Fruit fly (Drosophila melanogaster): ENCODE data around the gene Epp.
A peak's percentile ranks its signal among the peaks of the same experiment; 100 is the strongest.

The Epp gene

DNA sequence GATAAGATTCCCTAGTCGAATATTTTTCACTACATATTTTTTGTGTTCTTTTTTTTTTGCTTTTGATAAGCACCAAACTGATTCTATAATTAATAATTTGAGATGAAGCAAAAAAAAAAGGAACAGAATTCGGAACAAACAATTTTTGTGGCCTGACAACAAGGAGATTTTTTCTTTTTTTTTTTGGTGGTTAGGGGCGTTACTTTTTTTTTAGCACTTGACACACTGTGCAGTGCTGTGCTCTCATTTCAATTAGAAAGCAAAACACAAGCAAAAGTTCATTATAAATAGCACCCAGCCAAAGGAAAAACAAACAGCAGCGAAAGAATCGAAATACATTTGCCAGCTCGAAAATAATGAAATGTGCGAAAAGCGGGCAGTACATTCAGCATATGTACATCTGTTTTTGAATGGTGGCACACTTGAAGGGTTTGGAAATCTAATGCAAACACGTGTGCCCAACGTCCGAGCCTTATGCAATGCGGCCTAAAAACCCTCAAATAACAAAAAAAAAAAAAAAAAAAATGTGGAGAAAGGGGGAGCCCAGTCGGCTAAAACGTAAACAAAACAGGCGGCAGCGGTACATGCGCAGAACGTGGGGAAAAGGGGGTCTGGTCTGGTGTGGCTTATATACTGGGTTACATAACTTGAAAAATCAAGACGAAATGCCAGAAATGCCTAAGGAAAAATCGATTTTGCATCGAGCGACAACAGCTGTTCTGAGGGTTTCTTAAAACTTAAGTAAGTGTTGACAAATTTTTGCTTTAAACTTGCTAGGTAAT is 50.9 kb downstream of the Epp start (continued):
- TF ChIP-seq CrebA (GFP tag; optimal IDR thresholded peaks at IDR 0.05; ENCODE audit: borderline replicate concordance): no peak
- no peak for TF ChIP-seq usp (GFP tag; optimal IDR thresholded peaks at IDR 0.05)
- peak; percentile 2 for TF ChIP-seq rgr (GFP tag; optimal IDR thresholded peaks at IDR 0.05)
- TF ChIP-seq Rel (GFP tag; optimal IDR thresholded peaks at IDR 0.05): peak; percentile 19
- TF ChIP-seq Rel (tag; optimal IDR thresholded peaks at IDR 0.05): peak; percentile 71
- TF ChIP-seq sage (GFP tag; optimal IDR thresholded peaks at IDR 0.05): no peak
- no peak for TF ChIP-seq jim (GFP tag; optimal IDR thresholded peaks at IDR 0.05)
- TF ChIP-seq Hnf4 (GFP tag; optimal IDR thresholded peaks at IDR 0.05): peak; percentile 20
- TF ChIP-seq sv (GFP tag; optimal IDR thresholded peaks at IDR 0.05): no peak
- no peak for TF ChIP-seq psq (GFP tag; optimal IDR thresholded peaks at IDR 0.05)
- no peak for TF ChIP-seq Abd-B (GFP tag; optimal IDR thresholded peaks at IDR 0.05)
- no peak for TF ChIP-seq dsf (GFP tag; optimal IDR thresholded peaks at IDR 0.05; ENCODE audit: borderline replicate concordance)
- TF ChIP-seq lola (GFP tag; optimal IDR thresholded peaks at IDR 0.05): no peak

DNA sequence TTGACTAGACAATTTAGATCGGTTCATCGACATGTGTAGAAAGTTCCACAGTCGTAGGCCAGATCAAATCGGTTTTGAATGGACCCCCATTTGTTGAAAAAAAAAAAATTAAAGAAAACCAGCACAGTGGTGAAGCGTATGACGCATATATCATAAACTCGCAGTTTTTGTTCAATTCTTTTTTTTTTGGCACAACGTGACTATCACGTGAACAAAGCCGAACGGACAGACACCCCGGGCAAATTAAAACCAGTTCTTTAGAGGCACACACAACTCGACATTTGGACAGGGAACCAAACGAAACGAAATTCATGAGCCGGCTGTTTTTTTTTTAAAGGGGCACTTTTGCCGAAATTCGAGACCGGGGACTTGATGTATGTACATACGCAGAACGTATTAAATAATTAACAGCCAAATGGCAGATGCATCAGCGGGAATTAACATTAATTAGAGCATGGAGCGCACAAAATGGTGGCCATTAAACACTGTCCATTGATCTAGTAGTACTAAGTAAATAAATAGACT is 51.8 kb downstream of the Epp start:
- TF ChIP-seq dmrt93B (GFP tag; optimal IDR thresholded peaks at IDR 0.05) (peak; percentile 7), CG32264 (GFP tag; optimal IDR thresholded peaks at IDR 0.05) (no peak)

DNA sequence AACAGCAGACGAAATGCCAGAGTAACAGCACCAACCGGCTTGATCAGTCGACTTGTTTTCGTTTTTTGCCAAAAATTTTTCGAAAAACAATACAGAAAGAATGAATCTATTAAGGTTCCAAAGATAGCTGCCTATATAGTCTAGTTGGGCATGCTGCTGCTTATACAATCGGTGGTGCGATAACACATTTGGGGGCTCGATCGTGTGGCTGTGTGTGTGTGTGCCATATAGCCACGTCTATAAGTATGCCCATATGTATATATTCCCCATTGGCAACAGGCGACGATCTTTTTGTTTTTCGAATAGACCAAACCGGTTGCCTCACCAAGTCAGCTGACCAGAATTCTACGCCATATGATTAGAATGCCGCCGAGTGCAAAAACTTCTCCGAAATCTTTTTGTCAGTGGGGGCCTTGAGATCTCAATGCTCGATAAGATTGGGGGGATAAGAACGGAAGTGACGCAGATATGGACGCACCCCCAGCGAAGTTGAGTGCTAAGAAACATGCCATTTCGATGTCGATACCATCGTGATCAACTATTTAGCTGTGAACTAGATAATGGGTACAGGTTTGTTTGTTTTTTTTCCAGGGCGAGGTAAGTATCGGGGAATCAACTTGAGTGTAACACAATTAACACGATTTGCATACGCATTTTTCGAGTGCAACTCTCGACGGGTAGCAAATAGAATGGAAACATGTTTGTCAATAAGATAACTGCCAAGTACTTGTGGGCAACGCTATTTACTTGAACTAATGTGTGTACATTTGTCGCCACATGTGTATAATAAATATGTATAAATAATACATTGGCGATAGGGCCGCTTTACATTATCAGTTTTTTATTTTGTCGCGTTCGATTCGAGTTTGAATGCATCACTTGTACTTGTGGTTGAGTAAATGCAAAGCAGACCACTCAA is 52.5 kb downstream of the Epp start:
- TF ChIP-seq lola (GFP tag; optimal IDR thresholded peaks at IDR 0.05) (no peak), tai (GFP tag; optimal IDR thresholded peaks at IDR 0.05) (no peak), Hr83 (GFP tag; optimal IDR thresholded peaks at IDR 0.05; ENCODE audit: poor library complexity, severe bottlenecking) (peak; percentile 80), dmrt93B (GFP tag; optimal IDR thresholded peaks at IDR 0.05) (peak; percentile 26), sv (GFP tag; optimal IDR thresholded peaks at IDR 0.05) (peak; percentile 71), CG9705 (GFP tag; optimal IDR thresholded peaks at IDR 0.05) (peak; percentile 11), Jra (GFP tag; optimal IDR thresholded peaks at IDR 0.05) (peak; percentile 12), h (GFP tag; optimal IDR thresholded peaks at IDR 0.05) (peak; percentile 32), pan (optimal IDR thresholded peaks at IDR 0.05) (no peak), dsf (GFP tag; optimal IDR thresholded peaks at IDR 0.05; ENCODE audit: borderline replicate concordance) (no peak), Hnf4 (GFP tag; optimal IDR thresholded peaks at IDR 0.05) (peak; percentile 38), OdsH (GFP tag; optimal IDR thresholded peaks at IDR 0.05) (peak; percentile 54), CrebA (GFP tag; optimal IDR thresholded peaks at IDR 0.05; ENCODE audit: borderline replicate concordance) (no peak), Mio (GFP tag; optimal IDR thresholded peaks at IDR 0.05) (no peak), brk (GFP tag; optimal IDR thresholded peaks at IDR 0.05) (no peak), rgr (GFP tag; optimal IDR thresholded peaks at IDR 0.05) (peak; percentile 39)

Measured in whole organism, wandering third instar larva.